Worm (Caenorhabditis elegans) whole organism, young adult: Measurements from ENCODE around the gene fat-6.
A peak's percentile ranks its signal among the peaks of the same experiment; 100 is the strongest.

Source experiments
- F39B2.1 ChIP-seq: fragments of 200-800 bp; sonication (Bioruptor generic); IDR thresholded peaks from 2 replicates; pipeline ENCODE4 v1.3.6; 2022; ENCODE audit warnings: missing genetic modification reagents, missing genetic modification characterization, missing compliant biosample characterization
- K11D2.4 ChIP-seq: fragments of 200-800 bp; sonication (Bioruptor generic); IDR thresholded peaks from 2 replicates; pipeline ENCODE4 v1.3.6; 2022; ENCODE audit warnings: missing genetic modification reagents, missing genetic modification characterization, missing compliant biosample characterization
- T07F8.4 ChIP-seq: sonication (generic microtip); optimal IDR thresholded peaks from 2 replicates; lab custom pipeline; 2016; ENCODE audit warnings: mild to moderate bottlenecking, missing genetic modification characterization, moderate library complexity, missing compliant biosample characterization
- Y53F4B.3 ChIP-seq: fragments of 200-800 bp; sonication (Bioruptor generic); IDR thresholded peaks from 2 replicates; pipeline ENCODE4 v1.3.6; 2022; ENCODE audit warnings: missing genetic modification reagents, missing genetic modification characterization, missing compliant biosample characterization
- Y56A3A.18 ChIP-seq: fragments of 200-800 bp; sonication (Bioruptor generic); IDR thresholded peaks from 2 replicates; pipeline ENCODE4 v1.3.6; 2022; ENCODE audit warnings: missing genetic modification reagents, missing genetic modification characterization, missing compliant biosample characterization
- Y79H2A.3 ChIP-seq: fragments of 200-800 bp; sonication (Bioruptor generic); conservative IDR thresholded peaks from 2 replicates; pipeline ENCODE4 v1.3.6; 2022; ENCODE audit warnings: missing genetic modification reagents, missing genetic modification characterization, missing compliant biosample characterization
- atf-7 ChIP-seq: sonication (generic microtip); optimal IDR thresholded peaks from 2 replicates; lab custom pipeline; 2017; ENCODE audit warnings: mild to moderate bottlenecking, missing genetic modification characterization, missing compliant biosample characterization
- attf-6 ChIP-seq: fragments of 200-800 bp; sonication (Bioruptor generic); IDR thresholded peaks from 2 replicates; pipeline ENCODE4 v1.3.6; 2022; ENCODE audit warnings: missing genetic modification reagents, missing genetic modification characterization, missing compliant biosample characterization
- bed-1 ChIP-seq: fragments of 200-800 bp; sonication (Bioruptor generic); IDR thresholded peaks from 2 replicates; pipeline ENCODE4 v1.3.6; 2022; ENCODE audit warnings: missing genetic modification reagents, missing genetic modification characterization, missing compliant biosample characterization
- bed-2 ChIP-seq: fragments of 200-800 bp; sonication (Bioruptor generic); IDR thresholded peaks from 2 replicates; pipeline ENCODE4 v1.3.6; 2022; ENCODE audit warnings: missing genetic modification reagents, missing genetic modification characterization, missing compliant biosample characterization
- cebp-2 ChIP-seq: fragments of 200-800 bp; sonication (Bioruptor generic); IDR thresholded peaks from 2 replicates; pipeline ENCODE4 v1.3.6; 2022; ENCODE audit warnings: missing genetic modification characterization, missing compliant biosample characterization
- ceh-27 ChIP-seq: fragments of 200-800 bp; sonication (Bioruptor generic); optimal IDR thresholded peaks from 2 replicates; lab custom pipeline; 2018; ENCODE audit warnings: mild to moderate bottlenecking, missing genetic modification characterization, moderate library complexity, missing compliant biosample characterization
- ceh-91 ChIP-seq: fragments of 200-800 bp; sonication (Bioruptor generic); IDR thresholded peaks from 2 replicates; pipeline ENCODE4 v1.3.6; 2022; ENCODE audit warnings: missing genetic modification reagents, missing genetic modification characterization, missing compliant biosample characterization
- chd-7 ChIP-seq: sonication (generic microtip); optimal IDR thresholded peaks from 2 replicates; lab custom pipeline; 2016; ENCODE audit warnings: mild to moderate bottlenecking, missing genetic modification characterization, moderate library complexity, missing compliant biosample characterization
- dpff-1 ChIP-seq: sonication (generic microtip); optimal IDR thresholded peaks from 2 replicates; lab custom pipeline; 2017; ENCODE audit warnings: mild to moderate bottlenecking, missing genetic modification characterization, missing compliant biosample characterization
- egl-18 ChIP-seq: fragments of 200-800 bp; sonication (Bioruptor generic); IDR thresholded peaks from 2 replicates; pipeline ENCODE4 v1.3.6; 2022; ENCODE audit warnings: missing genetic modification reagents, missing genetic modification characterization, missing compliant biosample characterization
- ets-4 ChIP-seq: fragments of 200-800 bp; sonication (Bioruptor generic); optimal IDR thresholded peaks from 2 replicates; lab custom pipeline; 2018; ENCODE audit warnings: mild to moderate bottlenecking, missing genetic modification characterization, missing compliant biosample characterization
- gei-17 ChIP-seq: fragments of 200-800 bp; sonication (Bioruptor generic); optimal IDR thresholded peaks from 2 replicates; lab custom pipeline; 2018; ENCODE audit warnings: mild to moderate bottlenecking, missing genetic modification characterization, missing compliant biosample characterization
- hlh-12 ChIP-seq: sonication (generic microtip); optimal IDR thresholded peaks from 2 replicates; lab custom pipeline; 2016; ENCODE audit warnings: missing genetic modification characterization, missing compliant biosample characterization
- hmg-20 ChIP-seq: fragments of 200-800 bp; sonication (Bioruptor generic); IDR thresholded peaks from 2 replicates; pipeline ENCODE4 v1.3.6; 2022; ENCODE audit warnings: missing genetic modification reagents, missing genetic modification characterization, missing compliant biosample characterization
- lin-26 ChIP-seq: fragments of 200-800 bp; sonication (Bioruptor generic); IDR thresholded peaks from 2 replicates; pipeline ENCODE4 v1.3.6; 2022; ENCODE audit warnings: missing genetic modification reagents, missing genetic modification characterization, missing compliant biosample characterization
- lin-35 ChIP-seq, 3 experiments: fragments of 150-350 bp in 2 of 3; sonication (generic microtip) in 1 of 3; optimal IDR thresholded peaks; 2 replicates each; lab custom pipeline; 2014 to 2018; ENCODE audit warnings: missing biosample characterization in 3 of 3, missing genetic modification characterization in 3 of 3, missing genetic modification reagents in 3 of 3
- lir-1 ChIP-seq: fragments of 200-800 bp; sonication (Bioruptor generic); conservative IDR thresholded peaks from 2 replicates; pipeline ENCODE4 v1.3.6; 2022; ENCODE audit warnings: missing genetic modification reagents, missing genetic modification characterization, missing compliant biosample characterization
- mes-4 ChIP-seq: sonication (generic microtip); optimal IDR thresholded peaks from 2 replicates; lab custom pipeline; 2016; ENCODE audit warnings: missing genotype, missing genetic modification characterization, missing compliant biosample characterization
- nfya-1 ChIP-seq: sonication (generic microtip); optimal IDR thresholded peaks from 2 replicates; lab custom pipeline; 2017; ENCODE audit warnings: antibody characterized with exemption, missing compliant biosample characterization, missing genetic modification characterization, borderline replicate concordance; ENCODE audit not compliant: insufficient read depth
- nhr-27 ChIP-seq: fragments of 200-800 bp; sonication (Bioruptor generic); optimal IDR thresholded peaks from 2 replicates; lab custom pipeline; 2018; ENCODE audit warnings: mild to moderate bottlenecking, missing genetic modification characterization, moderate library complexity, missing compliant biosample characterization
- nhr-80 ChIP-seq: sonication (generic microtip); optimal IDR thresholded peaks from 2 replicates; lab custom pipeline; 2016; ENCODE audit warnings: missing genetic modification characterization, missing compliant biosample characterization
- nhr-90 ChIP-seq: sonication (generic microtip); optimal IDR thresholded peaks from 2 replicates; lab custom pipeline; 2016; ENCODE audit warnings: missing genotype, mild to moderate bottlenecking, missing genetic modification characterization, missing compliant biosample characterization
- pbrm-1 ChIP-seq: fragments of 200-800 bp; sonication (Bioruptor generic); IDR thresholded peaks from 2 replicates; pipeline ENCODE4 v1.3.6; 2022; ENCODE audit warnings: missing genetic modification reagents, missing genetic modification characterization, missing compliant biosample characterization
- repo-1 ChIP-seq: sonication (generic microtip); optimal IDR thresholded peaks from 2 replicates; lab custom pipeline; 2017; ENCODE audit warnings: mild to moderate bottlenecking, missing genetic modification characterization, missing compliant biosample characterization
- snpc-1.1 ChIP-seq: sonication (generic microtip); optimal IDR thresholded peaks from 2 replicates; lab custom pipeline; 2017; ENCODE audit warnings: missing genetic modification characterization, mild to moderate bottlenecking, missing compliant biosample characterization, antibody characterized with exemption, moderate library complexity, missing genotype, missing genetic modification reagents; ENCODE audit not compliant: insufficient read depth
- snpc-1.3 ChIP-seq: sonication (generic microtip); optimal IDR thresholded peaks from 2 replicates; lab custom pipeline; 2017; ENCODE audit warnings: missing genetic modification characterization, mild to moderate bottlenecking, missing compliant biosample characterization, antibody characterized with exemption, moderate library complexity, missing genotype, missing genetic modification reagents; ENCODE audit not compliant: insufficient read depth
- snpc-3.4 ChIP-seq: sonication (generic microtip); optimal IDR thresholded peaks from 2 replicates; lab custom pipeline; 2017; ENCODE audit warnings: missing genetic modification characterization, mild to moderate bottlenecking, missing compliant biosample characterization, antibody characterized with exemption, moderate library complexity, missing genotype, missing genetic modification reagents
- snpc-4 ChIP-seq, 5 experiments: fragments of 150-350 bp in 1 of 5; sonication (generic microtip) in 4 of 5; optimal IDR thresholded peaks; 2 replicates each; lab custom pipeline; 2014 to 2018; ENCODE audit warnings: missing genetic modification characterization in 5 of 5, missing biosample characterization in 3 of 5, antibody characterized with exemption in 2 of 5, mild to moderate bottlenecking in 2 of 5, missing compliant biosample characterization in 2 of 5, missing genotype in 2 of 5, moderate library complexity in 2 of 5, missing genetic modification reagents in 1 of 5
- somi-1 ChIP-seq: fragments of 200-800 bp; sonication (Bioruptor generic); optimal IDR thresholded peaks from 2 replicates; lab custom pipeline; 2018; ENCODE audit warnings: mild to moderate bottlenecking, missing genetic modification characterization, missing compliant biosample characterization
- sptf-2 ChIP-seq: fragments of 200-800 bp; sonication (Bioruptor generic); optimal IDR thresholded peaks from 2 replicates; lab custom pipeline; 2018; ENCODE audit warnings: mild to moderate bottlenecking, missing genetic modification characterization, missing compliant biosample characterization
- unc-130 ChIP-seq: sonication (generic microtip); optimal IDR thresholded peaks from 2 replicates; lab custom pipeline; 2016; ENCODE audit warnings: missing genetic modification reagents, missing genetic modification characterization, missing compliant biosample characterization
- xnd-1 ChIP-seq: sonication (generic microtip); optimal IDR thresholded peaks from 2 replicates; lab custom pipeline; 2016; ENCODE audit warnings: missing genotype, missing genetic modification reagents, missing genetic modification characterization, missing compliant biosample characterization
- zim-3 ChIP-seq: sonication (generic microtip); optimal IDR thresholded peaks from 2 replicates; lab custom pipeline; 2017; ENCODE audit warnings: mild to moderate bottlenecking, missing genetic modification characterization, moderate library complexity, missing compliant biosample characterization
- ztf-25 ChIP-seq: fragments of 200-800 bp; sonication (Bioruptor generic); IDR thresholded peaks from 2 replicates; pipeline ENCODE4 v1.3.6; 2022; ENCODE audit warnings: missing genetic modification reagents, missing genetic modification characterization, missing compliant biosample characterization
- ztf-26 ChIP-seq: sonication (generic microtip); optimal IDR thresholded peaks from 2 replicates; lab custom pipeline; 2017; ENCODE audit warnings: missing genetic modification characterization, missing compliant biosample characterization

fat-6 gene

DNA sequence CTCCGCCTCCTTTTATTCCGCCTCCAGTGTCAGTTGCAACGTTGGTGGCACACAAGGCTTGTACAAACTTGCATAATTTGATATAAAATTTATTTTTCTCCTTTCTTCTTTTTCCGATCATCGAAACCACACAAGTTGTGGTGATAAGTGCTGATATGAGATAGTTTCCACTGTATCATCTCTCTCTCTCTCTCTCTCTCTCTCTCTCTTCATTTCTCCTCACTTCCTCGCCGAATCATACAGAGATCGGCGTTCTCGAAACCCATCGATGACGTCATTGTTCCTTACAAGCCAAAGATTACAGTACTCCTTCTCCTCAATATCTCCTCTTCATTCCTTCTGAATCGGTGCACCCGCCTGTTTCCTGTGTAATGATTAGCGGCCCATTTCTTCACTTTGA is 16.1 kb downstream of the fat-6 start, which contains the start of gene nhr-43:
Gene nhr-43, plus strand, starts transcription at position 233 of the 400 bp plus-strand sequence.
- no peak for TF ChIP-seq snpc-1.1
- peak; percentile 44 for TF ChIP-seq somi-1 (GFP tag; lab: Kevin White, UChicago)
- TF ChIP-seq lin-26 (GFP tag; lab: Robert Waterston, UW): no peak
- no peak for TF ChIP-seq Y79H2A.3 (GFP tag; lab: Robert Waterston, UW)
- no peak for TF ChIP-seq pbrm-1 (GFP tag; lab: Robert Waterston, UW)
- TF ChIP-seq Y53F4B.3 (GFP tag; lab: Robert Waterston, UW): no peak
- TF ChIP-seq atf-7 (tag; lab: Kevin White, UChicago): peak; percentile 29
- no peak for TF ChIP-seq nhr-90 (tag; lab: Kevin White, UChicago)
- peak; percentile 6 for TF ChIP-seq ztf-26 (tag; lab: Kevin White, UChicago)

DNA sequence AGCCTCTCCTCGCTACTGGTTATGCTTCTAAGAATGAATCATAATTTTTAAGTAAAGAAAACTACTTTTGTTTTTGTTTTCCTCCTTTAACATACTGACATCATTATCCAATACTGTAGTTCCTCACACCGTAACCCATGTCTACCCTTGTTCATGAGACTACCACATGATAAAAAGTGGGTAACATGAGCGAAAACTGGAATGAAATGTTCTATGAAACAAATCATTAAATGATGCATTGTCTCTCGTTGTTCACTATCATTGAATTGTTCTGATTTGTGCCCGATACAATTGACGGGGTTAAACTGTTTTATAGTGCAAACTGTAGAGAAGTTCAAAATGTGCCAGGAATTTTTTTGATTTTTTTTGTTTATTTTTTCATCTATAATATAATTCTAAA is 17.8 kb downstream of the fat-6 start:
- TF ChIP-seq nhr-80 (tag; lab: Kevin White, UChicago): peak; percentile 38
- TF ChIP-seq nhr-27 (tag; lab: Kevin White, UChicago): no peak
- TF ChIP-seq ets-4 (GFP tag; lab: Kevin White, UChicago): no peak

DNA sequence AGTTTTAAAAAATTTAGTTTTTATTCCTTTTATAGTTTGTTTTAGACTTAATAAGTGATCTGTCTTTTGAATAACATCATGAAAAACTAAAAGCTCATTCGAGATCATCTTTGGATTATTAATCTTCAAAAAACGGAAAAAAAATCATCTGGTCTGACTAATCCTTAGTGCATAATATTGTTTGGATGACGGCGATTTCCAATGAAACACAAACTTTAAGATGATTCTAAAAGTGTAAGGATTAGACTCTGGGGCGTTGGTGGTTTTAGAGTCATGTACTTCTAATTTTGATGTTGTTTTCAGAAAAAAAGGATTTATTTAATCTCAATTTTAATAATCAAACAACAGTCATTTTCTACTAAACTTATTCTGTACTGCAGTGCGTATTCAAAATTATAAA is 22.2 kb downstream of the fat-6 start:
- TF ChIP-seq snpc-4 (GFP tag; optimal IDR thresholded peaks at IDR 0.05; lab: Kevin White, UChicago) (no peak), snpc-4 (tag; optimal IDR thresholded peaks at IDR 0.05; lab: Kevin White, UChicago) (no peak), gei-17 (GFP tag; lab: Kevin White, UChicago) (no peak), dpff-1 (tag; lab: Kevin White, UChicago) (no peak), bed-2 (GFP tag; lab: Robert Waterston, UW) (no peak), snpc-1.3 (tag; lab: Kevin White, UChicago) (no peak), pbrm-1 (GFP tag; lab: Robert Waterston, UW) (no peak)

DNA sequence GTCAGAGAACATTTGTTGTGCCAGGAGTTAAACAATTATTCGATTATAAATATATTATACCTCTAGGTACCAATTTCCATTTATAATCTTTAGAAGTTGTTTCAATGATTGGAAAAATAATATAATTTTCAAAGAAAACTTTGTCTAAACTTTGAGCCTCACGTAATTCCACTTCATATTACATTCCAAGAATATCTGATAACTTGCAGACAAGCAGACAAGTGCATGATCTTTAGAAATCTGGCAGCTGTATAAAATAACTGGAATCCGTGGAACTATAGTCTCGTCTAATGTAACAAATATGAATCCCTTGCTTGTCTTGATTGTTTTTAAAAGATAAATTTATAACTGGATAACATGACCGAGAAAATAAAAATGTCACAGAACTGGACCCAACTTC is 22.9 kb downstream of the fat-6 start:
- no peak for TF ChIP-seq F39B2.1 (GFP tag; lab: Robert Waterston, UW)
- no peak for TF ChIP-seq bed-2 (GFP tag; lab: Robert Waterston, UW)
- TF ChIP-seq egl-18 (GFP tag; lab: Robert Waterston, UW): no peak
- TF ChIP-seq mes-4 (tag; lab: Kevin White, UChicago): no peak
- no peak for TF ChIP-seq snpc-3.4 (tag; lab: Kevin White, UChicago)
- no peak for TF ChIP-seq nfya-1 (tag; lab: Kevin White, UChicago)
- TF ChIP-seq lin-35 (GFP tag; optimal IDR thresholded peaks at IDR 0.05; lab: Kevin White, UChicago): no peak
- no peak for TF ChIP-seq nhr-90 (tag; lab: Kevin White, UChicago)
- no peak for TF ChIP-seq xnd-1
- TF ChIP-seq sptf-2 (GFP tag; lab: Kevin White, UChicago): no peak
- no peak for TF ChIP-seq cebp-2 (GFP tag; lab: Robert Waterston, UW)
- no peak for TF ChIP-seq ceh-27 (GFP tag; lab: Kevin White, UChicago)
- no peak for TF ChIP-seq lir-1 (GFP tag; lab: Robert Waterston, UW)
- no peak for TF ChIP-seq bed-1 (GFP tag; lab: Robert Waterston, UW)

DNA sequence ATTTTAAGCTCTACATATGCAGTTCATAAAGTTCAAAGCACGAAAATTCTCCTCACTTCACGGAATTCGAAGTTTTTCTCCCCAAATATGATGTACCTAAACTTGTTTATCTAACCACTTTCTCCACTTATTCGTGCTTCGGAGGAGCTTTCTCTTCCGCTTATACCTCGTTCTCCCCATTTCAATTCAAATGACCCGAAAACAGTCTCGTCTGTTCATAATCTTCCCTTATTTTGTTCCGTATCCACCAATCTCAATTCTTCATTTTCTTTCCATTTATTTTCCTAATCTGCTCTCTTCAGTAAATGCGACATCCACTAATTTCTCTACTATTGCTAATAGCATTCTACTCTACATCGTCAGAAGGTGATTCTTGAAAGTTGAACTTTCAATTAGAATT is 30.2 kb downstream of the fat-6 start, which contains the start of gene let-653:
Gene let-653, plus strand, starts transcription at position 301 of the 400 bp plus-strand sequence.
- no peak for TF ChIP-seq K11D2.4 (GFP tag; lab: Robert Waterston, UW)
- TF ChIP-seq attf-6 (GFP tag; lab: Robert Waterston, UW): no peak
- no peak for TF ChIP-seq zim-3 (tag; lab: Kevin White, UChicago)
- TF ChIP-seq hmg-20 (GFP tag; lab: Robert Waterston, UW): no peak
- no peak for TF ChIP-seq xnd-1
- TF ChIP-seq hlh-12: no peak
- TF ChIP-seq snpc-4 (GFP tag; optimal IDR thresholded peaks at IDR 0.05; lab: Kevin White, UChicago): no peak
- TF ChIP-seq snpc-4 (tag; optimal IDR thresholded peaks at IDR 0.05; lab: Kevin White, UChicago): no peak
- no peak for TF ChIP-seq ceh-91 (GFP tag; lab: Robert Waterston, UW)
- TF ChIP-seq ztf-25 (GFP tag; lab: Robert Waterston, UW): no peak
- TF ChIP-seq unc-130 (GFP tag; lab: Kevin White, UChicago): no peak
- TF ChIP-seq repo-1 (tag; lab: Kevin White, UChicago): no peak
- no peak for TF ChIP-seq Y56A3A.18 (GFP tag; lab: Robert Waterston, UW)
- TF ChIP-seq chd-7 (tag; lab: Kevin White, UChicago): no peak
- no peak for TF ChIP-seq T07F8.4
